Worm (Caenorhabditis elegans): ENCODE measurements around the gene T02G5.15.

Gene T02G5.15

ce11 chrII:7122661-7123418 lies 38.7 kb downstream of the T02G5.15 start, which contains the start of gene F10E7.11:
TSS of gene F10E7.11 (minus strand) at chrII:7122892.
- TF ChIP-seq W03F9.2 (tag; optimal IDR thresholded peaks at IDR 0.05): no peak
- TF ChIP-seq him-1 (tag; optimal IDR thresholded peaks at IDR 0.05): no peak
- no peak for TF ChIP-seq dao-5 (tag; optimal IDR thresholded peaks at IDR 0.05)

- TF ChIP-seq dao-5 (tag; optimal IDR thresholded peaks at IDR 0.05) (no peak), W03F9.2 (tag; optimal IDR thresholded peaks at IDR 0.05) (no peak), him-1 (tag; optimal IDR thresholded peaks at IDR 0.05) (no peak)
Measured at ce11 chrII:7126457-7126856, 42.3 kb downstream of the T02G5.15 start, which contains the start of gene F10E7.1. TSS of gene F10E7.1 (plus strand) at chrII:7126757.

- TF ChIP-seq him-1 (tag; optimal IDR thresholded peaks at IDR 0.05) (no peak), W03F9.2 (tag; optimal IDR thresholded peaks at IDR 0.05) (peak; percentile 47), dao-5 (tag; optimal IDR thresholded peaks at IDR 0.05) (no peak)
Measured at ce11 chrII:7131871-7132693, 48.0 kb downstream of the T02G5.15 start, which contains the start of the genes T07F8.4 and gld-3. TSS of gene T07F8.4 (minus strand) at chrII:7132032. TSS of gene gld-3 (plus strand) at chrII:7132643.

- TF ChIP-seq W03F9.2 (tag; optimal IDR thresholded peaks at IDR 0.05) (no peak), him-1 (tag; optimal IDR thresholded peaks at IDR 0.05) (no peak), dao-5 (tag; optimal IDR thresholded peaks at IDR 0.05) (no peak)
Measured at ce11 chrII:7139064-7139463, 54.9 kb downstream of the T02G5.15 start.
